Fruit fly (Drosophila melanogaster) whole organism: Measurements from ENCODE around the gene CG17197.

ENCODE experiments used
- CG8478 ChIP-seq: fragments of >200 bp; optimal IDR thresholded peaks from 2 replicates; lab custom pipeline; 2018; ENCODE audit warnings: inconsistent platforms
- Dll ChIP-seq: fragments of >200 bp; optimal IDR thresholded peaks from 2 replicates; lab custom pipeline; 2017
- EcR ChIP-seq, 2 experiments: fragments of >200 bp; optimal IDR thresholded peaks; 2 replicates each; lab custom pipeline; 2017; ENCODE audit warnings: missing biosample characterization in 2 of 2, missing genetic modification characterization in 2 of 2, missing genetic modification reagents in 2 of 2
- pan ChIP-seq: fragments of >200 bp; optimal IDR thresholded peaks from 2 replicates; lab custom pipeline; 2017
- psq ChIP-seq: fragments of >200 bp; optimal IDR thresholded peaks from 2 replicates; lab custom pipeline; 2017
- usp ChIP-seq: fragments of >200 bp; optimal IDR thresholded peaks from 2 replicates; lab custom pipeline; 2017; ENCODE audit warnings: missing biosample characterization, missing genetic modification characterization, mixed read lengths

DNA sequence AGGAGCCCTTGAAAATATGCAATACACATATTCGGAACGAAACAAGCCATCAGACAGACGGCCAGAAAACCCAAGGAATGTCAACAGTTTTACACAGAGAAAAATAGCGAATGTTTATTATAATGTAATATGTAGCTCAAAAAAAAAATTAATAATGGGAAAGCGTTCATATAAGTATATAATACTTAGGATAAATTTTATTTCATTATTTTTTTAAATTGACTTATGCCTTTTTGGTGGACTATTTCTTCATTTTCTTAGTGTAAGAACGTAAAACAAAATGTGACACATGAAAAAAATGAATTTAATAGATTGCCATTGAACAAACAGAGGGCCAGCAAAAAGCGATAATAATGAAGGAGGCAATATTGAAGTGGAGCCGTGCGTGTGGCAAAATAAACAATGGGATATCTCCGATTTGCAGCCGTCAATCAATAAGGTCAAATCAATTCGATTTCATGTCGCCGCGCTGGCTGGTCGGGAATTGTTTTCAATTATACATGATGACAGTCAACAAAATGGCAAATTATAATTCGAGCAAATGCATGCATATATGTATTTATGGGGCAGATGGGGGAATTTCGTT, 20.2 kb downstream of the CG17197 start:
- TF ChIP-seq psq (lab: Kevin White, UChicago) (no peak), CG8478 (lab: Kevin White, UChicago) (no peak), pan (lab: Kevin White, UChicago) (no peak), EcR (GFP tag; optimal IDR thresholded peaks at IDR 0.05; lab: Kevin White, UChicago) (no peak), usp (no peak), Dll (lab: Kevin White, UChicago) (no peak)
